Fruit fly (Drosophila melanogaster): ENCODE results near the gene VhaM9.7-c.

The VhaM9.7-c gene

dm6 chr3L:4221792-4222191, 35.1 kb upstream of the VhaM9.7-c start:
- TF ChIP-seq ttk (optimal IDR thresholded peaks at IDR 0.05) (no peak), Sin3A (optimal IDR thresholded peaks at IDR 0.05) (no peak), Myc (optimal IDR thresholded peaks at IDR 0.05) (no peak), psq (optimal IDR thresholded peaks at IDR 0.05) (no peak), insv (optimal IDR thresholded peaks at IDR 0.05) (no peak), h (optimal IDR thresholded peaks at IDR 0.05) (no peak)

- no peak for TF ChIP-seq psq (optimal IDR thresholded peaks at IDR 0.05)
- TF ChIP-seq Sin3A (optimal IDR thresholded peaks at IDR 0.05) = no peak
- TF ChIP-seq insv (optimal IDR thresholded peaks at IDR 0.05) = no peak
- no peak for TF ChIP-seq h (optimal IDR thresholded peaks at IDR 0.05)
- no peak for TF ChIP-seq Myc (optimal IDR thresholded peaks at IDR 0.05)
- no peak for TF ChIP-seq ttk (optimal IDR thresholded peaks at IDR 0.05)
These were observed 34.6 kb upstream of the VhaM9.7-c start for dm6 chr3L:4221226-4221770.

- no peak for TF ChIP-seq psq (optimal IDR thresholded peaks at IDR 0.05)
- TF ChIP-seq h (optimal IDR thresholded peaks at IDR 0.05) = no peak
- no peak for TF ChIP-seq ttk (optimal IDR thresholded peaks at IDR 0.05)
- no peak for TF ChIP-seq Sin3A (optimal IDR thresholded peaks at IDR 0.05)
- no peak for TF ChIP-seq insv (optimal IDR thresholded peaks at IDR 0.05)
- no peak for TF ChIP-seq Myc (optimal IDR thresholded peaks at IDR 0.05)
These were observed 34.0 kb upstream of the VhaM9.7-c start for dm6 chr3L:4220679-4221078.

- TF ChIP-seq insv (optimal IDR thresholded peaks at IDR 0.05) = no peak
- TF ChIP-seq Myc (optimal IDR thresholded peaks at IDR 0.05) = no peak
- TF ChIP-seq Sin3A (optimal IDR thresholded peaks at IDR 0.05) = no peak
- no peak for TF ChIP-seq ttk (optimal IDR thresholded peaks at IDR 0.05)
- no peak for TF ChIP-seq psq (optimal IDR thresholded peaks at IDR 0.05)
- no peak for TF ChIP-seq h (optimal IDR thresholded peaks at IDR 0.05)
These were observed 32.9 kb upstream of the VhaM9.7-c start for dm6 chr3L:4219291-4220228.

- TF ChIP-seq h (optimal IDR thresholded peaks at IDR 0.05) (no peak), psq (optimal IDR thresholded peaks at IDR 0.05) (no peak), Sin3A (optimal IDR thresholded peaks at IDR 0.05) (no peak), Myc (optimal IDR thresholded peaks at IDR 0.05) (no peak), ttk (optimal IDR thresholded peaks at IDR 0.05) (no peak), insv (optimal IDR thresholded peaks at IDR 0.05) (no peak)
These were observed 28.4 kb upstream of the VhaM9.7-c start, which contains the start of gene Cpr64Ad for dm6 chr3L:4215079-4215478. Gene Cpr64Ad, plus strand, starts transcription at chr3L:4215379.

- no peak for TF ChIP-seq Sin3A (optimal IDR thresholded peaks at IDR 0.05)
These were observed 26.1 kb upstream of the VhaM9.7-c start, which contains the start of gene Cpr64Ac for dm6 chr3L:4212815-4213214. Gene Cpr64Ac, minus strand, starts transcription at chr3L:4212915.

- TF ChIP-seq psq (optimal IDR thresholded peaks at IDR 0.05) (no peak), ttk (optimal IDR thresholded peaks at IDR 0.05) (no peak), h (optimal IDR thresholded peaks at IDR 0.05) (no peak), insv (optimal IDR thresholded peaks at IDR 0.05) (no peak), Myc (optimal IDR thresholded peaks at IDR 0.05) (no peak), Sin3A (optimal IDR thresholded peaks at IDR 0.05) (no peak)
These were observed 24.8 kb upstream of the VhaM9.7-c start, which contains the start of gene Cpr64Ab for dm6 chr3L:4211440-4211839. Gene Cpr64Ab, minus strand, starts transcription at chr3L:4211540.

dm6 chr3L:4209731-4210130, 23.1 kb upstream of the VhaM9.7-c start:
- TF ChIP-seq ttk (optimal IDR thresholded peaks at IDR 0.05) (no peak), Myc (optimal IDR thresholded peaks at IDR 0.05) (no peak), h (optimal IDR thresholded peaks at IDR 0.05) (no peak)

dm6 chr3L:4209078-4209477, 22.4 kb upstream of the VhaM9.7-c start, which contains the start of gene Cpr64Aa:
Gene Cpr64Aa, minus strand, starts transcription at chr3L:4209178.
- TF ChIP-seq Myc (optimal IDR thresholded peaks at IDR 0.05) = no peak
- TF ChIP-seq h (optimal IDR thresholded peaks at IDR 0.05) = no peak
- no peak for TF ChIP-seq ttk (optimal IDR thresholded peaks at IDR 0.05)
- TF ChIP-seq insv (optimal IDR thresholded peaks at IDR 0.05) = no peak
- TF ChIP-seq psq (optimal IDR thresholded peaks at IDR 0.05) = no peak
- TF ChIP-seq Sin3A (optimal IDR thresholded peaks at IDR 0.05) = no peak

dm6 chr3L:4204867-4205266, 18.2 kb upstream of the VhaM9.7-c start:
- no peak for TF ChIP-seq ttk (optimal IDR thresholded peaks at IDR 0.05)
- TF ChIP-seq insv (optimal IDR thresholded peaks at IDR 0.05) = no peak
- no peak for TF ChIP-seq Myc (optimal IDR thresholded peaks at IDR 0.05)
- TF ChIP-seq h (optimal IDR thresholded peaks at IDR 0.05) = no peak
- no peak for TF ChIP-seq psq (optimal IDR thresholded peaks at IDR 0.05)
- no peak for TF ChIP-seq Sin3A (optimal IDR thresholded peaks at IDR 0.05)

dm6 chr3L:4204239-4204638, 17.6 kb upstream of the VhaM9.7-c start, which contains the start of gene CG15005:
Gene CG15005, minus strand, starts transcription at chr3L:4204339.
- TF ChIP-seq ttk (optimal IDR thresholded peaks at IDR 0.05) (no peak), h (optimal IDR thresholded peaks at IDR 0.05) (no peak), Myc (optimal IDR thresholded peaks at IDR 0.05) (no peak), Sin3A (optimal IDR thresholded peaks at IDR 0.05) (no peak), insv (optimal IDR thresholded peaks at IDR 0.05) (no peak), psq (optimal IDR thresholded peaks at IDR 0.05) (no peak)
